Fruit fly (Drosophila melanogaster) whole organism, embryonic: Measurements from ENCODE around the gene meep.
A peak's percentile ranks its signal among the peaks of the same experiment; 100 is the strongest.

ENCODE experiments used
- Atf-2 ChIP-seq: fragments of 200-800 bp; sonication (Bioruptor generic); optimal IDR thresholded peaks from 2 replicates; lab custom pipeline; 2016; ENCODE audit warnings: missing biosample characterization, missing genetic modification characterization
- Bteb2 ChIP-seq: fragments of 200-800 bp; sonication (Bioruptor generic); optimal IDR thresholded peaks from 2 replicates; lab custom pipeline; 2016; ENCODE audit warnings: missing biosample characterization, missing genetic modification characterization
- C15 ChIP-seq: fragments of 200-800 bp; sonication (Bioruptor generic); IDR thresholded peaks from 3 replicates; pipeline ENCODE4 v1.3.6; 2022; ENCODE audit warnings: missing biosample characterization, missing genetic modification characterization
- CG1024 ChIP-seq: fragments of 200-800 bp; sonication (Bioruptor generic); IDR thresholded peaks from 2 replicates; pipeline ENCODE4 v1.3.6; 2022; ENCODE audit warnings: missing biosample characterization, missing genetic modification characterization
- CG10543 ChIP-seq: fragments of 200-800 bp; sonication (Bioruptor generic); optimal IDR thresholded peaks from 3 replicates; lab custom pipeline; 2017; ENCODE audit warnings: missing biosample characterization, mild to moderate bottlenecking, missing genetic modification characterization, moderate library complexity
- CG12155 ChIP-seq: fragments of 200-800 bp; sonication (Bioruptor generic); optimal IDR thresholded peaks from 3 replicates; lab custom pipeline; 2016; ENCODE audit warnings: missing biosample characterization, missing genetic modification characterization
- CG12659 ChIP-seq: fragments of 200-800 bp; sonication (Bioruptor generic); optimal IDR thresholded peaks from 3 replicates; lab custom pipeline; 2017; ENCODE audit warnings: mild to moderate bottlenecking, missing biosample characterization, missing genetic modification reagents, missing genetic modification characterization
- CG14014 ChIP-seq: fragments of 200-800 bp; sonication (Bioruptor generic); IDR thresholded peaks from 2 replicates; pipeline ENCODE4 v1.3.6; 2022; ENCODE audit warnings: missing biosample characterization, missing genetic modification characterization
- CG15269 ChIP-seq: fragments of 200-800 bp; sonication (Bioruptor generic); optimal IDR thresholded peaks from 2 replicates; lab custom pipeline; 2018; ENCODE audit warnings: missing biosample characterization, mild to moderate bottlenecking, missing genetic modification characterization, moderate library complexity
- CG1602 ChIP-seq: fragments of 200-800 bp; sonication (Bioruptor generic); optimal IDR thresholded peaks from 3 replicates; lab custom pipeline; 2016; ENCODE audit warnings: missing biosample characterization, missing genetic modification characterization
- CG16779 ChIP-seq: fragments of 200-800 bp; sonication (Bioruptor generic); IDR thresholded peaks from 2 replicates; pipeline ENCODE4 v1.3.6; 2022; ENCODE audit warnings: missing biosample characterization, missing genetic modification characterization
- CG18262 ChIP-seq: fragments of 200-800 bp; optimal IDR thresholded peaks from 3 replicates; lab custom pipeline; 2019; ENCODE audit warnings: missing biosample characterization, mild to moderate bottlenecking, missing genetic modification characterization, moderate library complexity
- CG2129 ChIP-seq: fragments of 200-800 bp; sonication (Bioruptor generic); IDR thresholded peaks from 2 replicates; pipeline ENCODE4 v1.3.6; 2022; ENCODE audit warnings: missing biosample characterization, missing genetic modification characterization; ENCODE audit not compliant: partially characterized antibody
- CG33213 ChIP-seq: fragments of 200-800 bp; sonication (Bioruptor generic); optimal IDR thresholded peaks from 3 replicates; lab custom pipeline; 2016; ENCODE audit warnings: missing biosample characterization, missing genetic modification characterization
- CG42726 ChIP-seq: fragments of 200-800 bp; sonication (Bioruptor generic); IDR thresholded peaks from 2 replicates; pipeline ENCODE4 v1.3.6; 2022; ENCODE audit warnings: missing biosample characterization, missing genetic modification characterization; ENCODE audit not compliant: partially characterized antibody
- CG4282 ChIP-seq: fragments of 200-800 bp; sonication (Bioruptor generic); optimal IDR thresholded peaks from 2 replicates; lab custom pipeline; 2016; ENCODE audit warnings: missing biosample characterization, missing genetic modification characterization
- CG43689 ChIP-seq: fragments of 200-800 bp; sonication (Bioruptor generic); IDR thresholded peaks from 2 replicates; pipeline ENCODE4 v1.3.6; 2022; ENCODE audit warnings: missing biosample characterization, missing genetic modification characterization
- CG6254 ChIP-seq: fragments of 200-800 bp; sonication (Bioruptor generic); optimal IDR thresholded peaks from 3 replicates; lab custom pipeline; 2017; ENCODE audit warnings: mild to moderate bottlenecking, missing biosample characterization, missing genetic modification reagents, missing genetic modification characterization
- CG6791 ChIP-seq: fragments of 200-800 bp; sonication (Bioruptor generic); IDR thresholded peaks from 3 replicates; pipeline ENCODE4 v1.3.6; 2022; ENCODE audit warnings: missing biosample characterization, missing genetic modification characterization; ENCODE audit not compliant: partially characterized antibody
- CG9437 ChIP-seq: fragments of 200-800 bp; sonication (Bioruptor generic); optimal IDR thresholded peaks from 2 replicates; lab custom pipeline; 2018; ENCODE audit warnings: missing biosample characterization, mild to moderate bottlenecking, missing genetic modification characterization
- CG9876 ChIP-seq: fragments of 200-800 bp; sonication (Bioruptor generic); optimal IDR thresholded peaks from 2 replicates; lab custom pipeline; 2016; ENCODE audit warnings: missing biosample characterization, missing genetic modification characterization
- CHES-1-like ChIP-seq: fragments of 200-800 bp; sonication (Bioruptor generic); optimal IDR thresholded peaks from 2 replicates; lab custom pipeline; 2016; ENCODE audit warnings: missing biosample characterization, missing genetic modification characterization
- D19B ChIP-seq: fragments of 200-800 bp; sonication (Bioruptor generic); optimal IDR thresholded peaks from 2 replicates; lab custom pipeline; 2017; ENCODE audit warnings: missing biosample characterization, mild to moderate bottlenecking, missing genetic modification characterization
- Dek ChIP-seq: fragments of 200-800 bp; sonication (Bioruptor generic); optimal IDR thresholded peaks from 3 replicates; lab custom pipeline; 2019; ENCODE audit warnings: missing biosample characterization, mild to moderate bottlenecking, missing genetic modification characterization, moderate library complexity
- Dp ChIP-seq: fragments of 200-800 bp; sonication (Bioruptor generic); optimal IDR thresholded peaks from 2 replicates; lab custom pipeline; 2018; ENCODE audit warnings: missing biosample characterization, mild to moderate bottlenecking, missing genetic modification characterization, moderate library complexity
- E2f2 ChIP-seq: fragments of 200-800 bp; sonication (Bioruptor generic); IDR thresholded peaks from 2 replicates; pipeline ENCODE4 v1.3.6; 2022; ENCODE audit warnings: missing biosample characterization, missing genetic modification characterization
- Hmr ChIP-seq: fragments of 200-800 bp; sonication (Bioruptor generic); optimal IDR thresholded peaks from 3 replicates; lab custom pipeline; 2017; ENCODE audit warnings: mild to moderate bottlenecking, missing biosample characterization, missing genetic modification reagents, missing genetic modification characterization
- Mad ChIP-seq: fragments of 200-800 bp; sonication (Bioruptor generic); optimal IDR thresholded peaks from 2 replicates; lab custom pipeline; 2016; ENCODE audit warnings: missing biosample characterization, missing genetic modification characterization
- Max ChIP-seq: fragments of 200-800 bp; sonication (Bioruptor generic); optimal IDR thresholded peaks from 2 replicates; lab custom pipeline; 2016; ENCODE audit warnings: missing biosample characterization, mild to moderate bottlenecking, missing genetic modification characterization
- Ravus ChIP-seq: fragments of 200-800 bp; sonication (Bioruptor generic); IDR thresholded peaks from 2 replicates; pipeline ENCODE4 v1.3.6; 2022; ENCODE audit warnings: missing biosample characterization, missing genetic modification characterization
- Rfx ChIP-seq: fragments of 200-800 bp; sonication (Bioruptor generic); IDR thresholded peaks from 2 replicates; pipeline ENCODE4 v1.3.6; 2022; ENCODE audit warnings: missing biosample characterization, missing genetic modification characterization
- Side ChIP-seq: fragments of 200-800 bp; sonication (Bioruptor generic); optimal IDR thresholded peaks from 2 replicates; lab custom pipeline; 2016; ENCODE audit warnings: missing biosample characterization, missing genetic modification characterization
- Sin3A ChIP-seq: fragments of >200 bp; optimal IDR thresholded peaks from 2 replicates; lab custom pipeline; 2018
- ara ChIP-seq: fragments of 200-800 bp; sonication (Bioruptor generic); IDR thresholded peaks from 2 replicates; pipeline ENCODE4 v1.3.6; 2022; ENCODE audit warnings: missing biosample characterization, missing genetic modification characterization
- bsh ChIP-seq, 2 experiments: fragments of 200-800 bp; sonication (Bioruptor generic); optimal IDR thresholded peaks; 2 replicates each; lab custom pipeline; 2017 to 2018; ENCODE audit warnings: mild to moderate bottlenecking in 2 of 2, missing biosample characterization in 2 of 2, missing genetic modification characterization in 2 of 2, moderate library complexity in 1 of 2
- crol ChIP-seq: fragments of 200-800 bp; sonication (Bioruptor generic); IDR thresholded peaks from 2 replicates; pipeline ENCODE4 v1.3.6; 2022; ENCODE audit warnings: missing biosample characterization, missing genetic modification characterization
- dmrt11E ChIP-seq: fragments of 200-800 bp; sonication (Bioruptor generic); optimal IDR thresholded peaks from 3 replicates; lab custom pipeline; 2018; ENCODE audit warnings: missing biosample characterization, mild to moderate bottlenecking, missing genetic modification characterization, moderate library complexity
- gcm ChIP-seq: fragments of 200-800 bp; sonication (Bioruptor generic); optimal IDR thresholded peaks from 2 replicates; lab custom pipeline; 2019; ENCODE audit warnings: missing biosample characterization, mild to moderate bottlenecking, missing genetic modification characterization, moderate library complexity
- gro ChIP-seq: fragments of 200-800 bp; sonication (Bioruptor generic); optimal IDR thresholded peaks from 2 replicates; lab custom pipeline; 2016; ENCODE audit warnings: missing biosample characterization, missing genetic modification characterization
- hth ChIP-seq: fragments of >200 bp; optimal IDR thresholded peaks from 2 replicates; lab custom pipeline; 2017; ENCODE audit warnings: inconsistent platforms
- ind ChIP-seq: fragments of 200-800 bp; sonication (Bioruptor generic); optimal IDR thresholded peaks from 3 replicates; lab custom pipeline; 2016; ENCODE audit warnings: missing biosample characterization, missing genetic modification characterization
- inv ChIP-seq: fragments of 200-800 bp; sonication (Bioruptor generic); IDR thresholded peaks from 2 replicates; pipeline ENCODE4 v1.3.6; 2022; ENCODE audit warnings: missing biosample characterization, missing genetic modification characterization; ENCODE audit not compliant: partially characterized antibody
- mirr ChIP-seq: fragments of 200-800 bp; sonication (Bioruptor generic); optimal IDR thresholded peaks from 3 replicates; lab custom pipeline; 2018; ENCODE audit warnings: missing biosample characterization, mild to moderate bottlenecking, missing genetic modification characterization
- p53 ChIP-seq: fragments of 200-800 bp; sonication (Bioruptor generic); optimal IDR thresholded peaks from 2 replicates; lab custom pipeline; 2016; ENCODE audit warnings: missing biosample characterization, missing genetic modification characterization
- peb ChIP-seq: fragments of 200-800 bp; sonication (Bioruptor generic); IDR thresholded peaks from 2 replicates; pipeline ENCODE4 v1.3.6; 2022; ENCODE audit warnings: missing biosample characterization, missing genetic modification characterization
- pum ChIP-seq: fragments of 200-800 bp; sonication (Bioruptor generic); optimal IDR thresholded peaks from 2 replicates; lab custom pipeline; 2016; ENCODE audit warnings: missing biosample characterization, missing genetic modification characterization
- sens ChIP-seq: fragments of 200-800 bp; sonication (Bioruptor generic); peaks from one replicate; lab custom pipeline; 2016; ENCODE audit warnings: missing biosample characterization, missing genetic modification characterization
- sqz ChIP-seq: fragments of 200-800 bp; sonication (Bioruptor generic); optimal IDR thresholded peaks from 3 replicates; lab custom pipeline; 2018; ENCODE audit warnings: missing biosample characterization, mild to moderate bottlenecking, missing genetic modification characterization
- toy ChIP-seq: fragments of 200-800 bp; sonication (Bioruptor generic); IDR thresholded peaks from 2 replicates; pipeline ENCODE4 v1.3.6; 2022; ENCODE audit warnings: missing biosample characterization, missing genetic modification characterization
- unpg ChIP-seq: fragments of 200-800 bp; sonication (Bioruptor generic); optimal IDR thresholded peaks from 3 replicates; lab custom pipeline; 2018; ENCODE audit warnings: missing biosample characterization, mild to moderate bottlenecking, missing genetic modification characterization, moderate library complexity
- wek ChIP-seq: fragments of 200-800 bp; sonication (Bioruptor generic); optimal IDR thresholded peaks from 3 replicates; lab custom pipeline; 2018; ENCODE audit warnings: missing biosample characterization, mild to moderate bottlenecking, missing genetic modification characterization, moderate library complexity
- wor ChIP-seq: fragments of 200-800 bp; sonication (Bioruptor generic); IDR thresholded peaks from 2 replicates; pipeline ENCODE4 v1.3.6; 2022; ENCODE audit warnings: missing biosample characterization, missing genetic modification characterization

meep gene

dm6 chr3L:1177085-1177484, 25.8 kb downstream of the meep start, which contains the start of gene bab2 (continued):
- TF ChIP-seq Hmr: no peak
- TF ChIP-seq p53 (GFP tag; lab: Kevin White, UChicago): no peak
- TF ChIP-seq Atf-2 (GFP tag; lab: Kevin White, UChicago): no peak
- TF ChIP-seq Sin3A (lab: Kevin White, UChicago): no peak
- TF ChIP-seq E2f2 (GFP tag; lab: Robert Waterston, UW): no peak; the same call in 1 of the 2 replicates
- no peak for TF ChIP-seq CG12155 (GFP tag; lab: Kevin White, UChicago)
- TF ChIP-seq CG6791 (GFP tag; lab: Robert Waterston, UW): no peak; the same call in 2 of the 3 replicates
- TF ChIP-seq CG4282: no peak
- no peak for TF ChIP-seq CG6254 (GFP tag; lab: Kevin White, UChicago)
- TF ChIP-seq wek (GFP tag; lab: Kevin White, UChicago): peak; percentile 38
- peak; percentile 22 for TF ChIP-seq unpg
- peak; percentile 43 for TF ChIP-seq gro (GFP tag; lab: Kevin White, UChicago)
- no peak for TF ChIP-seq CG9876 (GFP tag; lab: Kevin White, UChicago)
- no peak for TF ChIP-seq ind
- TF ChIP-seq D19B (GFP tag; lab: Kevin White, UChicago): no peak
- no peak for TF ChIP-seq CG12659
- TF ChIP-seq Max: no peak
- no peak for TF ChIP-seq CG43689
- TF ChIP-seq Ravus (GFP tag; lab: Robert Waterston, UW): no peak
- TF ChIP-seq CG1024: no peak
- no peak for TF ChIP-seq mirr (GFP tag; lab: Kevin White, UChicago)
- peak; percentile 71; the same call in 1 of the 2 replicates for TF ChIP-seq CG42726 (GFP tag; lab: Robert Waterston, UW)
- TF ChIP-seq sens (GFP tag; lab: Kevin White, UChicago): no peak
- no peak for TF ChIP-seq sqz (GFP tag; lab: Kevin White, UChicago)
- TF ChIP-seq Mad: no peak
- no peak for TF ChIP-seq CG2129
- no peak for TF ChIP-seq toy (GFP tag; lab: Robert Waterston, UW)
- no peak for TF ChIP-seq CHES-1-like (GFP tag; lab: Kevin White, UChicago)
- TF ChIP-seq C15 (GFP tag; lab: Robert Waterston, UW): no peak
- no peak for TF ChIP-seq CG16779 (GFP tag; lab: Robert Waterston, UW)
- no peak for TF ChIP-seq CG10543 (GFP tag; lab: Kevin White, UChicago)
- TF ChIP-seq Bteb2 (GFP tag; lab: Kevin White, UChicago): no peak
- no peak for TF ChIP-seq dmrt11E (tag; lab: Kevin White, UChicago)
- TF ChIP-seq CG15269 (tag; lab: Kevin White, UChicago): no peak
- peak; percentile 2 for TF ChIP-seq Side
- no peak for TF ChIP-seq peb
- TF ChIP-seq CG18262 (tag; lab: Kevin White, UChicago): no peak
- TF ChIP-seq CG14014 (GFP tag; lab: Robert Waterston, UW): peak; percentile 27; the same call in 1 of the 2 replicates
- no peak for TF ChIP-seq CG33213 (GFP tag; lab: Kevin White, UChicago)
- TF ChIP-seq gcm (GFP tag; lab: Kevin White, UChicago): peak; percentile 16
- no peak for TF ChIP-seq Dek
- no peak for TF ChIP-seq wor (GFP tag; lab: Robert Waterston, UW)
- peak; percentile 34; the same call in 1 of the 2 replicates for TF ChIP-seq Rfx (GFP tag; lab: Robert Waterston, UW)
- TF ChIP-seq hth (lab: Kevin White, UChicago): no peak
- TF ChIP-seq pum (GFP tag; lab: Kevin White, UChicago): no peak
- TF ChIP-seq CG9437: no peak
- TF ChIP-seq CG1602 (GFP tag; lab: Kevin White, UChicago): no peak
- TF ChIP-seq crol (GFP tag; lab: Robert Waterston, UW): peak; percentile 73
- TF ChIP-seq Dp (GFP tag; lab: Kevin White, UChicago): no peak
- TF ChIP-seq inv (GFP tag; lab: Robert Waterston, UW): no peak
- TF ChIP-seq bsh (GFP tag; optimal IDR thresholded peaks at IDR 0.05; lab: Kevin White, UChicago): peak; percentile 18 to 21
- no peak for TF ChIP-seq ara (GFP tag; lab: Robert Waterston, UW)
